Worm (Caenorhabditis elegans): ENCODE measurements around the gene pho-9.

ce11 chrIII:2781833-2782232 lies 21.2 kb upstream of the pho-9 start:
- TF ChIP-seq unc-62 (GFP tag; optimal IDR thresholded peaks at IDR 0.05) (no peak), nhr-237 (tag; optimal IDR thresholded peaks at IDR 0.05) (no peak), sem-4 (tag; optimal IDR thresholded peaks at IDR 0.05) (no peak), R02D3.7 (tag; optimal IDR thresholded peaks at IDR 0.05) (no peak)
